Fruit fly (Drosophila melanogaster): ENCODE measurements around the gene CG13004.

The CG13004 gene

DNA sequence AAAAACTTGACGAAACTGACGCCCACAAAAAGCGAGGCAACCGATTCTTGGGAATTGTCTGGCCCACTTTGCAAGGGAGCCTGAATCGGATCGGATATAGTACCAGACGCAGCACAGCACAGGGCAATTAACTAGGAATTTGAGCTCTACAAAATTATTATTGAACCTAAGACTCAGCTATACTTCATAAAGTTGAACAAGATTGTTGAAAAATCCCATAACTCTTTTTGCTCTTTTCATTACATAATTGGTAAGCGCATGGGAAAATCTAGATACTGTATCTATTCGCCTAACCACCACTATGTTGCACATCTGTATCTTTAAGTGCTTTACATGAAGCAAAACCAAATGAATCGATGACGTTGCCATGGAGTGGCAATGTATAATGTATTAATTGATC, 2.2 kb downstream of the CG13004 start (continued):
- TF ChIP-seq ash1 (GFP tag; optimal IDR thresholded peaks at IDR 0.05): no peak
- TF ChIP-seq run (tag; optimal IDR thresholded peaks at IDR 0.05): peak; percentile 65
- peak; percentile 35 for TF ChIP-seq Dad (GFP tag; optimal IDR thresholded peaks at IDR 0.05)
- TF ChIP-seq dysf (GFP tag; IDR thresholded peaks at IDR 0.05): peak; percentile 81
- peak; percentile 4 for TF ChIP-seq CG10274 (GFP tag; optimal IDR thresholded peaks at IDR 0.05)
- TF ChIP-seq Dp (GFP tag; optimal IDR thresholded peaks at IDR 0.05): no peak
- no peak for TF ChIP-seq yki (optimal IDR thresholded peaks at IDR 0.05)
- peak; percentile 33 for TF ChIP-seq Vsx1 (GFP tag; optimal IDR thresholded peaks at IDR 0.05)
- TF ChIP-seq rib (GFP tag; IDR thresholded peaks at IDR 0.05): no peak
- peak; percentile 62 for TF ChIP-seq Atf3 (GFP tag; optimal IDR thresholded peaks at IDR 0.05)
- TF ChIP-seq CG33557 (GFP tag; optimal IDR thresholded peaks at IDR 0.05): no peak
- TF ChIP-seq CkIIα-i1 (GFP tag; IDR thresholded peaks at IDR 0.05): no peak
- TF ChIP-seq pan (optimal IDR thresholded peaks at IDR 0.05): no peak
- peak in 1 of 2 experiments; percentile 70 for TF ChIP-seq pan (GFP tag; optimal IDR thresholded peaks at IDR 0.05 in 1 of 2, IDR thresholded peaks at IDR 0.05 in 1 of 2)
- TF ChIP-seq ranshi (GFP tag; IDR thresholded peaks at IDR 0.05): peak; percentile 66
- TF ChIP-seq jigr1 (GFP tag; IDR thresholded peaks at IDR 0.05): peak; percentile 55; the same call in 1 of the 3 replicates
- no peak for TF ChIP-seq Bgb (GFP tag; IDR thresholded peaks at IDR 0.05; ENCODE audit: partially characterized antibody)
- TF ChIP-seq CG17186 (GFP tag; optimal IDR thresholded peaks at IDR 0.05): no peak
- peak; percentile 31 for TF ChIP-seq kay (GFP tag; optimal IDR thresholded peaks at IDR 0.05)
- peak; percentile 87 for TF ChIP-seq CG31441 (GFP tag; IDR thresholded peaks at IDR 0.05)
- TF ChIP-seq pfk (GFP tag; optimal IDR thresholded peaks at IDR 0.05): no peak
- no peak for TF ChIP-seq cas (GFP tag; IDR thresholded peaks at IDR 0.05)
- TF ChIP-seq NfI (GFP tag; optimal IDR thresholded peaks at IDR 0.05): peak; percentile 77
- TF ChIP-seq Xrp1 (GFP tag; IDR thresholded peaks at IDR 0.05): peak; percentile 84
- no peak for TF ChIP-seq CG16813 (GFP tag; IDR thresholded peaks at IDR 0.05; ENCODE audit: partially characterized antibody)
- TF ChIP-seq gsb-n (tag; optimal IDR thresholded peaks at IDR 0.05): peak; percentile 80
- no peak for TF ChIP-seq ab (GFP tag; optimal IDR thresholded peaks at IDR 0.05)
- TF ChIP-seq Tbp (GFP tag; optimal IDR thresholded peaks at IDR 0.05): no peak
- no peak for TF ChIP-seq CG7745 (tag; optimal IDR thresholded peaks at IDR 0.05)
- peak; percentile 65 for TF ChIP-seq pum (GFP tag; optimal IDR thresholded peaks at IDR 0.05)
- TF ChIP-seq CG8290 (GFP tag; optimal IDR thresholded peaks at IDR 0.05): peak; percentile 64
- TF ChIP-seq CG8290 (tag; optimal IDR thresholded peaks at IDR 0.05): peak in 1 of 2 experiments; percentile 86
- peak; percentile 75 for TF ChIP-seq Ada2b (GFP tag; IDR thresholded peaks at IDR 0.05)
- TF ChIP-seq CG15073 (GFP tag; optimal IDR thresholded peaks at IDR 0.05): no peak
- TF ChIP-seq CG17328 (GFP tag; IDR thresholded peaks at IDR 0.05): peak; percentile 88
- TF ChIP-seq CG11560 (tag; IDR thresholded peaks at IDR 0.05): no peak
- TF ChIP-seq NC2α (GFP tag; optimal IDR thresholded peaks at IDR 0.05): no peak
- TF ChIP-seq CG16863 (GFP tag; optimal IDR thresholded peaks at IDR 0.05): peak; percentile 62
- peak; percentile 7 for TF ChIP-seq HmgD (GFP tag; optimal IDR thresholded peaks at IDR 0.05)
- no peak for TF ChIP-seq Lpt (GFP tag; optimal IDR thresholded peaks at IDR 0.05)
- TF ChIP-seq Aef1 (GFP tag; IDR thresholded peaks at IDR 0.05): peak; percentile 73
- TF ChIP-seq maf-S (GFP tag; optimal IDR thresholded peaks at IDR 0.05): peak; percentile 33
- no peak for TF ChIP-seq crol (GFP tag; IDR thresholded peaks at IDR 0.05)
- TF ChIP-seq dmrt99B (tag; optimal IDR thresholded peaks at IDR 0.05): peak; percentile 88
- TF ChIP-seq Dfd (GFP tag; optimal IDR thresholded peaks at IDR 0.05): no peak
- TF ChIP-seq Fer3 (tag; optimal IDR thresholded peaks at IDR 0.05): peak; percentile 49
- TF ChIP-seq MTF-1 (GFP tag; optimal IDR thresholded peaks at IDR 0.05; ENCODE audit: borderline replicate concordance): peak; percentile 41
- peak; percentile 78 for TF ChIP-seq az2 (GFP tag; optimal IDR thresholded peaks at IDR 0.05)
- TF ChIP-seq CG13624 (GFP tag; optimal IDR thresholded peaks at IDR 0.05): peak; percentile 15
- TF ChIP-seq row (GFP tag; IDR thresholded peaks at IDR 0.05): peak; percentile 78
- peak; percentile 76 for TF ChIP-seq Ssrp (tag; optimal IDR thresholded peaks at IDR 0.05)
- TF ChIP-seq Med (GFP tag): peak; percentile 90
- TF ChIP-seq ERR (GFP tag; optimal IDR thresholded peaks at IDR 0.05): peak; percentile 52

All from whole organism, embryonic.